Fruit fly (Drosophila melanogaster) Kc167 (cell line): Measurements from ENCODE around the gene Mink.

ENCODE experiments used
- Myc ChIP-seq: fragments of >200 bp; optimal IDR thresholded peaks from 2 replicates; lab custom pipeline; 2017; ENCODE audit warnings: missing external identifiers
- Sin3A ChIP-seq: fragments of >200 bp; optimal IDR thresholded peaks from 2 replicates; lab custom pipeline; 2018; ENCODE audit warnings: missing external identifiers
- h ChIP-seq: fragments of >200 bp; optimal IDR thresholded peaks from 3 replicates; lab custom pipeline; 2018; ENCODE audit warnings: missing external identifiers
- psq ChIP-seq: fragments of >200 bp; optimal IDR thresholded peaks from 2 replicates; lab custom pipeline; 2017; ENCODE audit warnings: missing external identifiers
- ttk ChIP-seq: sonication (Bioruptor generic); optimal IDR thresholded peaks from 2 replicates; lab custom pipeline; 2017; ENCODE audit warnings: missing external identifiers

- TF ChIP-seq psq (lab: Kevin White, UChicago) (no peak), Sin3A (lab: Kevin White, UChicago) (no peak), h (lab: Kevin White, UChicago) (no peak), ttk (lab: Kevin White, UChicago) (no peak), Myc (lab: Kevin White, UChicago) (no peak)
Measured at dm6 chr3R:24926752-24927320, 4.6 kb downstream of the Mink start.
